Fruit fly (Drosophila melanogaster) whole organism, embryonic: ENCODE measurements around the gene CG32182.
A peak's percentile ranks its signal among the peaks of the same experiment; 100 is the strongest.

Experiments
- Adf1 ChIP-seq: fragments of 200-800 bp; sonication (Bioruptor generic); IDR thresholded peaks from 2 replicates; pipeline ENCODE4 v1.3.6; 2022; ENCODE audit warnings: missing biosample characterization, missing genetic modification characterization
- CG10959 ChIP-seq: fragments of 200-800 bp; sonication (Bioruptor generic); IDR thresholded peaks from 2 replicates; pipeline ENCODE4 v1.3.6; 2022; ENCODE audit warnings: missing biosample characterization, missing genetic modification characterization
- CG11723 ChIP-seq: fragments of 200-800 bp; sonication (Bioruptor generic); optimal IDR thresholded peaks from 2 replicates; lab custom pipeline; 2017; ENCODE audit warnings: missing biosample characterization, mild to moderate bottlenecking, missing genetic modification characterization
- CG12071 ChIP-seq: fragments of 200-800 bp; sonication (Bioruptor generic); optimal IDR thresholded peaks from 3 replicates; lab custom pipeline; 2018; ENCODE audit warnings: missing biosample characterization, mild to moderate bottlenecking, missing genetic modification characterization
- CG13287 ChIP-seq: fragments of 200-800 bp; sonication (Bioruptor generic); IDR thresholded peaks from 2 replicates; pipeline ENCODE4 v1.3.6; 2022; ENCODE audit warnings: missing biosample characterization, missing genetic modification characterization; ENCODE audit not compliant: partially characterized antibody
- CG16813 ChIP-seq: fragments of 200-800 bp; sonication (Bioruptor generic); IDR thresholded peaks from 3 replicates; pipeline ENCODE4 v1.3.6; 2022; ENCODE audit warnings: missing biosample characterization, missing genetic modification characterization; ENCODE audit not compliant: partially characterized antibody
- CG30403 ChIP-seq: fragments of 200-800 bp; sonication (Bioruptor generic); optimal IDR thresholded peaks from 3 replicates; lab custom pipeline; 2016; ENCODE audit warnings: missing biosample characterization, missing genetic modification characterization
- Hr39 ChIP-seq: fragments of >200 bp; optimal IDR thresholded peaks from 2 replicates; lab custom pipeline; 2017
- Med ChIP-seq: fragments of 200-800 bp; sonication (Bioruptor generic); peaks from one replicate; lab custom pipeline; 2016; ENCODE audit warnings: missing biosample characterization, missing genetic modification characterization, mild to moderate bottlenecking, inconsistent platforms, moderate library complexity
- PHDP ChIP-seq: fragments of 200-800 bp; sonication (Bioruptor generic); optimal IDR thresholded peaks from 3 replicates; lab custom pipeline; 2018; ENCODE audit warnings: missing biosample characterization, mild to moderate bottlenecking, missing genetic modification characterization, moderate library complexity
- eve ChIP-seq, 2 experiments: fragments of >200 bp; optimal IDR thresholded peaks; 2 replicates each; lab custom pipeline; 2017; ENCODE audit warnings: missing biosample characterization in 2 of 2, missing genetic modification characterization in 2 of 2
- ind ChIP-seq: fragments of 200-800 bp; sonication (Bioruptor generic); optimal IDR thresholded peaks from 3 replicates; lab custom pipeline; 2016; ENCODE audit warnings: missing biosample characterization, missing genetic modification characterization
- kay ChIP-seq: fragments of 200-800 bp; sonication (Bioruptor generic); optimal IDR thresholded peaks from 2 replicates; lab custom pipeline; 2016; ENCODE audit warnings: missing biosample characterization, missing genetic modification characterization
- schlank ChIP-seq: fragments of 200-800 bp; sonication (Bioruptor generic); optimal IDR thresholded peaks from 2 replicates; lab custom pipeline; 2018; ENCODE audit warnings: missing biosample characterization, mild to moderate bottlenecking, missing genetic modification characterization

DNA sequence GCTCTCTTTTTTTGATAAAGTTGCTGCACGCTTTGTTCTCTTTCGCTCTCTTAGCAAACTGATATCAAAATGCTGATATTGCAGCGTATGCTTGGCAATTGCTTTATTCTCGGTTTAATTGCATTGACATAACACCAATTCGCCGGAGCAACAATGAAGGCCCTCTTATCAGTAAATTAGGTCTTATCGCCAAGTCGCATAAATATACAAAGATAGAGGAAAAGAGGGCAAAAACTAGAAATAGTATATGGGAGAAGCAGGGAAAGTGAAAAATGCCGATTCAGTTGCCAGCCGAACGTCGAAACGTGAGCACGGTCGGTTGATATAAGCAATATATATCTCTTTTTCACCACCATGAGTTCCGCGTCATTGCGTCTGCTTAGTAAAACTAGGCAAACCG is 17.4 kb upstream of the CG32182 start, which contains the start of gene CG7460:
- no peak for TF ChIP-seq Hr39 (lab: Kevin White, UChicago)
- no peak for TF ChIP-seq CG16813
- TF ChIP-seq PHDP (tag; lab: Kevin White, UChicago) = no peak
- TF ChIP-seq CG12071 (GFP tag; lab: Kevin White, UChicago) = peak; percentile 51
- TF ChIP-seq kay (GFP tag; lab: Kevin White, UChicago) = no peak
- no peak for TF ChIP-seq eve (GFP tag; optimal IDR thresholded peaks at IDR 0.05; lab: Kevin White, UChicago)
- TF ChIP-seq CG13287 (GFP tag; lab: Robert Waterston, UW) = peak; percentile 18; the same call in 1 of the 2 replicates
- no peak for TF ChIP-seq CG11723 (GFP tag; lab: Kevin White, UChicago)
- TF ChIP-seq Med (GFP tag; lab: Kevin White, UChicago) = peak; percentile 26
- TF ChIP-seq CG30403 (GFP tag; lab: Kevin White, UChicago) = no peak
- no peak for TF ChIP-seq ind
- no peak for TF ChIP-seq CG10959 (GFP tag; lab: Robert Waterston, UW)
- TF ChIP-seq Adf1 (GFP tag; lab: Robert Waterston, UW) = no peak
- no peak for TF ChIP-seq schlank
